Worm (Caenorhabditis elegans) whole organism, L4 larva: ENCODE data around the gene K10B3.1.
A peak's percentile ranks its signal among the peaks of the same experiment; 100 is the strongest.

Experiments used
- D1046.2 ChIP-seq: fragments of 200-800 bp; sonication (Bioruptor generic); IDR thresholded peaks from 2 replicates; pipeline ENCODE4 v1.3.6; 2022; ENCODE audit warnings: missing genetic modification characterization, missing compliant biosample characterization
- F10B5.3 ChIP-seq: sonication (generic microtip); optimal IDR thresholded peaks from 2 replicates; lab custom pipeline; 2016; ENCODE audit warnings: mild to moderate bottlenecking, missing genetic modification characterization, missing compliant biosample characterization
- R02D3.7 ChIP-seq: fragments of 150-350 bp; sonication (generic microtip); optimal IDR thresholded peaks from 3 replicates; lab custom pipeline; 2014; ENCODE audit warnings: missing biosample characterization, missing genetic modification characterization
- T20F7.1 ChIP-seq: fragments of 200-800 bp; sonication (Bioruptor generic); optimal IDR thresholded peaks from 2 replicates; lab custom pipeline; 2018; ENCODE audit warnings: mild to moderate bottlenecking, missing genetic modification characterization, missing compliant biosample characterization
- T26A8.4 ChIP-seq: fragments of 200-800 bp; sonication (Bioruptor generic); IDR thresholded peaks from 2 replicates; pipeline ENCODE4 v1.3.6; 2022; ENCODE audit warnings: missing genetic modification characterization, missing compliant biosample characterization
- Y48G9A.11 ChIP-seq: fragments of 200-800 bp; sonication (Bioruptor generic); IDR thresholded peaks from 2 replicates; pipeline ENCODE4 v1.3.6; 2022; ENCODE audit warnings: missing genetic modification reagents, missing genetic modification characterization, missing compliant biosample characterization
- Y75B8A.6 ChIP-seq: fragments of 200-800 bp; sonication (Bioruptor generic); IDR thresholded peaks from 2 replicates; pipeline ENCODE4 v1.3.6; 2022; ENCODE audit warnings: missing genetic modification reagents, missing genetic modification characterization, missing compliant biosample characterization
- ZK546.5 ChIP-seq, 2 experiments: sonication (generic microtip); optimal IDR thresholded peaks; 2 replicates each; lab custom pipeline; 2017; ENCODE audit warnings: missing biosample characterization in 2 of 2, missing genetic modification characterization in 2 of 2
- aha-1 ChIP-seq: fragments of 150-350 bp; peaks from one replicate; lab custom pipeline; 2014; ENCODE audit warnings: missing biosample characterization, missing genetic modification characterization
- ama-1 ChIP-seq: fragments of 150-350 bp; optimal IDR thresholded peaks from 2 replicates; lab custom pipeline; 2014; ENCODE audit warnings: inconsistent platforms, mixed read lengths
- arid-1 ChIP-seq: fragments of 200-800 bp; sonication (Bioruptor generic); conservative IDR thresholded peaks from 2 replicates; pipeline ENCODE4 v1.3.6; 2022; ENCODE audit warnings: missing genetic modification reagents, missing genetic modification characterization, missing compliant biosample characterization
- attf-4 ChIP-seq: sonication (generic microtip); optimal IDR thresholded peaks from 3 replicates; lab custom pipeline; 2017; ENCODE audit warnings: missing biosample characterization, missing genetic modification characterization
- ceh-20 ChIP-seq: fragments of 200-800 bp; sonication (Bioruptor generic); IDR thresholded peaks from 2 replicates; pipeline ENCODE4 v1.3.6; 2022; ENCODE audit warnings: missing genetic modification reagents, missing genetic modification characterization, missing compliant biosample characterization
- ceh-32 ChIP-seq: sonication (generic microtip); optimal IDR thresholded peaks from 2 replicates; lab custom pipeline; 2016; ENCODE audit warnings: mild to moderate bottlenecking, missing genetic modification characterization, missing compliant biosample characterization; ENCODE audit not compliant: poor library complexity
- ceh-44 ChIP-seq: fragments of 200-800 bp; sonication (Bioruptor generic); IDR thresholded peaks from 2 replicates; pipeline ENCODE4 v1.3.6; 2022; ENCODE audit warnings: missing genetic modification reagents, missing genetic modification characterization, missing compliant biosample characterization
- ceh-62 ChIP-seq: sonication (generic microtip); optimal IDR thresholded peaks from 2 replicates; lab custom pipeline; 2017; ENCODE audit warnings: missing biosample characterization, missing genetic modification characterization
- ctbp-1 ChIP-seq: fragments of 200-800 bp; sonication (Bioruptor generic); IDR thresholded peaks from 2 replicates; pipeline ENCODE4 v1.3.6; 2022; ENCODE audit warnings: missing genetic modification reagents, missing genetic modification characterization, missing compliant biosample characterization
- daf-12 ChIP-seq: fragments of 150-350 bp; optimal IDR thresholded peaks from 2 replicates; lab custom pipeline; 2014; ENCODE audit warnings: missing biosample characterization, missing genetic modification reagents, missing genetic modification characterization
- daf-16 ChIP-seq, 3 experiments: sonication (generic microtip); optimal IDR thresholded peaks; 2 replicates each; lab custom pipeline; 2016 to 2017; ENCODE audit warnings: missing genetic modification characterization in 3 of 3, missing genetic modification reagents in 3 of 3, mild to moderate bottlenecking in 2 of 3, missing compliant biosample characterization in 2 of 3, missing biosample characterization in 1 of 3, moderate library complexity in 1 of 3
- dmd-9 ChIP-seq: fragments of 200-800 bp; sonication (Bioruptor generic); IDR thresholded peaks from 2 replicates; pipeline ENCODE4 v1.3.6; 2022; ENCODE audit warnings: missing genetic modification reagents, missing genetic modification characterization, missing compliant biosample characterization
- dve-1 ChIP-seq: sonication (generic microtip); optimal IDR thresholded peaks from 2 replicates; lab custom pipeline; 2017; ENCODE audit warnings: antibody characterized with exemption, mild to moderate bottlenecking, missing genetic modification characterization, missing compliant biosample characterization; ENCODE audit not compliant: insufficient read depth
- egl-43 ChIP-seq: fragments of 200-800 bp; sonication (Bioruptor generic); IDR thresholded peaks from 2 replicates; pipeline ENCODE4 v1.3.6; 2022; ENCODE audit warnings: missing genetic modification reagents, missing genetic modification characterization, missing compliant biosample characterization
- hlh-30 ChIP-seq: sonication (generic microtip); optimal IDR thresholded peaks from 2 replicates; lab custom pipeline; 2017; ENCODE audit warnings: antibody characterized with exemption, mild to moderate bottlenecking, missing genetic modification characterization, missing compliant biosample characterization; ENCODE audit not compliant: insufficient read depth
- hmg-1.1 ChIP-seq: fragments of 200-800 bp; sonication (Bioruptor generic); IDR thresholded peaks from 2 replicates; pipeline ENCODE4 v1.3.6; 2022; ENCODE audit warnings: missing genetic modification reagents, missing genetic modification characterization, missing compliant biosample characterization
- lim-7 ChIP-seq: fragments of 200-800 bp; sonication (Bioruptor generic); IDR thresholded peaks from 2 replicates; pipeline ENCODE4 v1.3.6; 2022; ENCODE audit warnings: missing genetic modification characterization, missing compliant biosample characterization
- lin-1 ChIP-seq: fragments of 200-800 bp; sonication (Bioruptor generic); IDR thresholded peaks from 2 replicates; pipeline ENCODE4 v1.3.6; 2022; ENCODE audit warnings: missing genetic modification reagents, missing genetic modification characterization, missing compliant biosample characterization
- lin-38 ChIP-seq: fragments of 200-800 bp; sonication (Bioruptor generic); IDR thresholded peaks from 2 replicates; pipeline ENCODE4 v1.3.6; 2022; ENCODE audit warnings: missing genetic modification reagents, missing genetic modification characterization, missing compliant biosample characterization
- lir-3 ChIP-seq: sonication (generic microtip); optimal IDR thresholded peaks from 2 replicates; lab custom pipeline; 2016; ENCODE audit warnings: mild to moderate bottlenecking, missing genetic modification characterization, missing compliant biosample characterization
- madf-9 ChIP-seq: fragments of 200-800 bp; sonication (Bioruptor generic); conservative IDR thresholded peaks from 2 replicates; pipeline ENCODE4 v1.3.6; 2022; ENCODE audit warnings: missing genetic modification reagents, missing genetic modification characterization, missing compliant biosample characterization
- mdt-29 ChIP-seq: fragments of 200-800 bp; sonication (Bioruptor generic); IDR thresholded peaks from 2 replicates; pipeline ENCODE4 v1.3.6; 2022; ENCODE audit warnings: missing genetic modification reagents, missing genetic modification characterization, missing compliant biosample characterization
- mxl-3 ChIP-seq: fragments of 200-800 bp; sonication (Bioruptor generic); optimal IDR thresholded peaks from 2 replicates; lab custom pipeline; 2018; ENCODE audit warnings: mild to moderate bottlenecking, missing genetic modification characterization, missing compliant biosample characterization
- nhr-10 ChIP-seq: fragments of 150-350 bp; optimal IDR thresholded peaks from 2 replicates; lab custom pipeline; 2014; ENCODE audit warnings: missing biosample characterization, missing genetic modification characterization
- nhr-28 ChIP-seq: fragments of 150-350 bp; optimal IDR thresholded peaks from 2 replicates; lab custom pipeline; 2014; ENCODE audit warnings: missing biosample characterization, missing genetic modification characterization
- nhr-41 ChIP-seq: fragments of 200-800 bp; sonication (Bioruptor generic); IDR thresholded peaks from 2 replicates; pipeline ENCODE4 v1.3.6; 2022; ENCODE audit warnings: missing genetic modification reagents, missing genetic modification characterization, missing compliant biosample characterization
- nhr-48 ChIP-seq: sonication (generic microtip); optimal IDR thresholded peaks from 2 replicates; lab custom pipeline; 2016; ENCODE audit warnings: mild to moderate bottlenecking, missing genetic modification characterization, missing compliant biosample characterization
- nhr-6 ChIP-seq: fragments of 150-350 bp; optimal IDR thresholded peaks from 2 replicates; lab custom pipeline; 2014; ENCODE audit warnings: missing biosample characterization, missing genetic modification characterization
- rbr-2 ChIP-seq: sonication (generic microtip); optimal IDR thresholded peaks from 2 replicates; lab custom pipeline; 2016; ENCODE audit warnings: missing genotype, missing genetic modification characterization, missing compliant biosample characterization
- saeg-2 ChIP-seq: fragments of 200-800 bp; sonication (Bioruptor generic); IDR thresholded peaks from 2 replicates; pipeline ENCODE4 v1.3.6; 2022; ENCODE audit warnings: missing genetic modification reagents, missing genetic modification characterization, missing compliant biosample characterization
- sdz-12 ChIP-seq: fragments of 200-800 bp; sonication (Bioruptor generic); optimal IDR thresholded peaks from 2 replicates; lab custom pipeline; 2018; ENCODE audit warnings: mild to moderate bottlenecking, missing genetic modification characterization, missing compliant biosample characterization
- skn-1 ChIP-seq: fragments of 150-350 bp; optimal IDR thresholded peaks from 2 replicates; lab custom pipeline; 2014; ENCODE audit warnings: missing biosample characterization, missing genetic modification characterization
- snpc-1.2 ChIP-seq: fragments of 200-800 bp; sonication (Bioruptor generic); IDR thresholded peaks from 2 replicates; pipeline ENCODE4 v1.3.6; 2022; ENCODE audit warnings: missing genetic modification reagents, missing genetic modification characterization, missing compliant biosample characterization
- snpc-4 ChIP-seq: fragments of 150-350 bp; optimal IDR thresholded peaks from 2 replicates; lab custom pipeline; 2014; ENCODE audit warnings: missing biosample characterization, missing genetic modification characterization
- spr-1 ChIP-seq: sonication (generic microtip); optimal IDR thresholded peaks from 2 replicates; lab custom pipeline; 2016; ENCODE audit warnings: mild to moderate bottlenecking, missing genetic modification characterization, missing compliant biosample characterization
- spr-3 ChIP-seq: fragments of 200-800 bp; sonication (Bioruptor generic); optimal IDR thresholded peaks from 2 replicates; lab custom pipeline; 2018; ENCODE audit warnings: mild to moderate bottlenecking, missing genetic modification characterization, missing compliant biosample characterization
- zag-1 ChIP-seq: fragments of 150-350 bp; optimal IDR thresholded peaks from 2 replicates; lab custom pipeline; 2014; ENCODE audit warnings: missing biosample characterization, missing genetic modification characterization
- zfp-3 ChIP-seq: fragments of 200-800 bp; sonication (Bioruptor generic); conservative IDR thresholded peaks from 2 replicates; pipeline ENCODE4 v1.3.6; 2022; ENCODE audit warnings: missing genetic modification reagents, missing genetic modification characterization, missing compliant biosample characterization
- ztf-7 ChIP-seq: fragments of 150-350 bp; optimal IDR thresholded peaks from 2 replicates; lab custom pipeline; 2014; ENCODE audit warnings: missing biosample characterization, missing genetic modification characterization

K10B3.1 gene

ce11 chrX:3114306-3115133 is 20.8 kb upstream of the K10B3.1 start, which contains the start of gene gpd-2 (continued):
- TF ChIP-seq skn-1 (tag; lab: Kevin White, UChicago) (no peak), spr-3 (GFP tag; lab: Kevin White, UChicago) (no peak), egl-43 (GFP tag; lab: Robert Waterston, UW) (peak; percentile 45; the same call in 1 of the 2 replicates), Y75B8A.6 (GFP tag; lab: Robert Waterston, UW) (no peak), spr-1 (tag; lab: Kevin White, UChicago) (no peak), snpc-1.2 (0 out of 2 replicates have a peak, but pooled peaks have one; percentile 22), madf-9 (GFP tag; lab: Robert Waterston, UW) (no peak; the same call in 1 of the 2 replicates), hlh-30 (tag; lab: Kevin White, UChicago) (no peak), dmd-9 (GFP tag; lab: Robert Waterston, UW) (no peak), F10B5.3 (no peak), ceh-20 (no peak), nhr-6 (tag; lab: Kevin White, UChicago) (peak; percentile 41), ztf-7 (peak; percentile 52), arid-1 (GFP tag; lab: Robert Waterston, UW) (no peak), R02D3.7 (tag; lab: Kevin White, UChicago) (no peak), lir-3 (no peak), zfp-3 (peak; percentile 81; the same call in 1 of the 2 replicates), mxl-3 (no peak), mdt-29 (peak; percentile 74), nhr-10 (no peak), aha-1 (peak; percentile 93), ceh-32 (no peak), sdz-12 (GFP tag; lab: Kevin White, UChicago) (no peak), lim-7 (GFP tag; lab: Robert Waterston, UW) (peak; percentile 49; the same call in 1 of the 2 replicates), daf-16 (GFP tag; optimal IDR thresholded peaks at IDR 0.05; lab: Kevin White, UChicago) (no peak), daf-16 (tag; optimal IDR thresholded peaks at IDR 0.05; lab: Kevin White, UChicago) (peak; percentile 26), hmg-1.1 (GFP tag; lab: Robert Waterston, UW) (no peak), snpc-4 (tag; lab: Kevin White, UChicago) (no peak), saeg-2 (0 out of 2 replicates have a peak, but pooled peaks have one; percentile 24), rbr-2 (tag; lab: Kevin White, UChicago) (no peak), dve-1 (tag; lab: Kevin White, UChicago) (no peak), ceh-62 (tag; lab: Kevin White, UChicago) (no peak), ctbp-1 (GFP tag; lab: Robert Waterston, UW) (no peak)

- no peak for TF ChIP-seq attf-4 (tag; lab: Kevin White, UChicago)
- no peak for TF ChIP-seq lin-38 (GFP tag; lab: Robert Waterston, UW)
- no peak; the same call in 1 of the 2 replicates for TF ChIP-seq T26A8.4 (GFP tag; lab: Robert Waterston, UW)
- no peak for TF ChIP-seq zag-1 (tag; lab: Kevin White, UChicago)
- no peak for TF ChIP-seq ceh-44 (GFP tag; lab: Robert Waterston, UW)
- TF ChIP-seq daf-16 (GFP tag; optimal IDR thresholded peaks at IDR 0.05; lab: Kevin White, UChicago): peak in 1 of 2 experiments; percentile 49
- peak; percentile 88 for TF ChIP-seq daf-16 (tag; optimal IDR thresholded peaks at IDR 0.05; lab: Kevin White, UChicago)
- TF ChIP-seq T20F7.1 (GFP tag; lab: Kevin White, UChicago): no peak
- peak; percentile 85 for TF ChIP-seq ama-1 (lab: Kevin White, UChicago)
- peak; percentile 13 for TF ChIP-seq nhr-48 (tag; lab: Kevin White, UChicago)
- TF ChIP-seq nhr-28 (tag; lab: Kevin White, UChicago): peak; percentile 84
- no peak for TF ChIP-seq spr-3 (GFP tag; lab: Kevin White, UChicago)
- no peak for TF ChIP-seq snpc-4 (tag; lab: Kevin White, UChicago)
- no peak for TF ChIP-seq daf-12 (tag; lab: Kevin White, UChicago)
- no peak for TF ChIP-seq nhr-41 (GFP tag; lab: Robert Waterston, UW)
- peak; percentile 38; the same call in 1 of the 2 replicates for TF ChIP-seq D1046.2 (GFP tag; lab: Robert Waterston, UW)
- TF ChIP-seq ctbp-1 (GFP tag; lab: Robert Waterston, UW): no peak
- TF ChIP-seq Y48G9A.11 (GFP tag; lab: Robert Waterston, UW): no peak
- TF ChIP-seq ZK546.5 (tag; optimal IDR thresholded peaks at IDR 0.05; lab: Kevin White, UChicago): no peak
- TF ChIP-seq lin-1: 0 out of 2 replicates have a peak, but pooled peaks have one; percentile 56
Observed at ce11 chrX:3115134-3116032, 19.9 kb upstream of the K10B3.1 start.
